Worm (Caenorhabditis elegans) whole organism, L4 larva: ENCODE results near the gene D1005.6.

Experiments used
- F10B5.3 ChIP-seq: sonication (generic microtip); optimal IDR thresholded peaks from 2 replicates; lab custom pipeline; 2016; ENCODE audit warnings: mild to moderate bottlenecking, missing genetic modification characterization, missing compliant biosample characterization
- F37D6.2 ChIP-seq: sonication (generic microtip); optimal IDR thresholded peaks from 2 replicates; lab custom pipeline; 2016; ENCODE audit warnings: mild to moderate bottlenecking, missing genetic modification characterization, missing compliant biosample characterization
- T20F7.1 ChIP-seq: fragments of 200-800 bp; sonication (Bioruptor generic); optimal IDR thresholded peaks from 2 replicates; lab custom pipeline; 2018; ENCODE audit warnings: mild to moderate bottlenecking, missing genetic modification characterization, missing compliant biosample characterization
- Y48G9A.11 ChIP-seq: fragments of 200-800 bp; sonication (Bioruptor generic); IDR thresholded peaks from 2 replicates; pipeline ENCODE4 v1.3.6; 2022; ENCODE audit warnings: missing genetic modification reagents, missing genetic modification characterization, missing compliant biosample characterization
- Y5F2A.4 ChIP-seq: fragments of 200-800 bp; sonication (Bioruptor generic); optimal IDR thresholded peaks from 2 replicates; lab custom pipeline; 2018; ENCODE audit warnings: mild to moderate bottlenecking, missing genetic modification characterization, missing compliant biosample characterization
- ZK337.2 ChIP-seq: fragments of 200-800 bp; sonication (Bioruptor generic); IDR thresholded peaks from 2 replicates; pipeline ENCODE4 v1.3.6; 2022; ENCODE audit warnings: missing genetic modification reagents, missing genetic modification characterization, missing compliant biosample characterization
- ZK546.5 ChIP-seq, 2 experiments: sonication (generic microtip); optimal IDR thresholded peaks; 2 replicates each; lab custom pipeline; 2017; ENCODE audit warnings: missing biosample characterization in 2 of 2, missing genetic modification characterization in 2 of 2
- aha-1 ChIP-seq: fragments of 150-350 bp; peaks from one replicate; lab custom pipeline; 2014; ENCODE audit warnings: missing biosample characterization, missing genetic modification characterization
- ama-1 ChIP-seq: fragments of 150-350 bp; optimal IDR thresholded peaks from 2 replicates; lab custom pipeline; 2014; ENCODE audit warnings: inconsistent platforms, mixed read lengths
- arid-1 ChIP-seq: fragments of 200-800 bp; sonication (Bioruptor generic); conservative IDR thresholded peaks from 2 replicates; pipeline ENCODE4 v1.3.6; 2022; ENCODE audit warnings: missing genetic modification reagents, missing genetic modification characterization, missing compliant biosample characterization
- ceh-28 ChIP-seq: fragments of 150-350 bp; optimal IDR thresholded peaks from 2 replicates; lab custom pipeline; 2014; ENCODE audit warnings: missing biosample characterization, missing genetic modification reagents, missing genetic modification characterization
- ceh-44 ChIP-seq: fragments of 200-800 bp; sonication (Bioruptor generic); IDR thresholded peaks from 2 replicates; pipeline ENCODE4 v1.3.6; 2022; ENCODE audit warnings: missing genetic modification reagents, missing genetic modification characterization, missing compliant biosample characterization
- ctbp-1 ChIP-seq: fragments of 200-800 bp; sonication (Bioruptor generic); IDR thresholded peaks from 2 replicates; pipeline ENCODE4 v1.3.6; 2022; ENCODE audit warnings: missing genetic modification reagents, missing genetic modification characterization, missing compliant biosample characterization
- daf-19 ChIP-seq: fragments of 200-800 bp; sonication (Bioruptor generic); conservative IDR thresholded peaks from 2 replicates; pipeline ENCODE4 v1.3.6; 2022; ENCODE audit warnings: missing genetic modification characterization, missing compliant biosample characterization
- daf-8 ChIP-seq: fragments of 200-800 bp; sonication (Bioruptor generic); IDR thresholded peaks from 2 replicates; pipeline ENCODE4 v1.3.6; 2022; ENCODE audit warnings: missing genetic modification characterization, missing compliant biosample characterization
- dmd-8 ChIP-seq: fragments of 200-800 bp; sonication (Bioruptor generic); IDR thresholded peaks from 2 replicates; pipeline ENCODE4 v1.3.6; 2022; ENCODE audit warnings: missing genetic modification characterization, missing compliant biosample characterization
- dmd-9 ChIP-seq: fragments of 200-800 bp; sonication (Bioruptor generic); IDR thresholded peaks from 2 replicates; pipeline ENCODE4 v1.3.6; 2022; ENCODE audit warnings: missing genetic modification reagents, missing genetic modification characterization, missing compliant biosample characterization
- dpl-1 ChIP-seq: fragments of 150-350 bp; optimal IDR thresholded peaks from 2 replicates; lab custom pipeline; 2014; ENCODE audit warnings: missing biosample characterization, missing genetic modification reagents, missing genetic modification characterization
- duxl-1 ChIP-seq: sonication (generic microtip); optimal IDR thresholded peaks from 2 replicates; lab custom pipeline; 2016; ENCODE audit warnings: mild to moderate bottlenecking, missing genetic modification characterization, moderate library complexity, missing compliant biosample characterization; ENCODE audit not compliant: poor library complexity
- dve-1 ChIP-seq: sonication (generic microtip); optimal IDR thresholded peaks from 2 replicates; lab custom pipeline; 2017; ENCODE audit warnings: antibody characterized with exemption, mild to moderate bottlenecking, missing genetic modification characterization, missing compliant biosample characterization; ENCODE audit not compliant: insufficient read depth
- egl-27 ChIP-seq: sonication (generic microtip); optimal IDR thresholded peaks from 3 replicates; lab custom pipeline; 2017; ENCODE audit warnings: missing biosample characterization, missing genetic modification reagents, missing genetic modification characterization
- fos-1 ChIP-seq: fragments of 150-350 bp; optimal IDR thresholded peaks from 2 replicates; lab custom pipeline; 2014; ENCODE audit warnings: missing biosample characterization, missing genetic modification characterization
- gei-8 ChIP-seq: fragments of 200-800 bp; sonication (Bioruptor generic); optimal IDR thresholded peaks from 2 replicates; lab custom pipeline; 2018; ENCODE audit warnings: mild to moderate bottlenecking, missing genetic modification characterization, missing compliant biosample characterization
- hlh-30 ChIP-seq: sonication (generic microtip); optimal IDR thresholded peaks from 2 replicates; lab custom pipeline; 2017; ENCODE audit warnings: antibody characterized with exemption, mild to moderate bottlenecking, missing genetic modification characterization, missing compliant biosample characterization; ENCODE audit not compliant: insufficient read depth
- hmg-1.1 ChIP-seq: fragments of 200-800 bp; sonication (Bioruptor generic); IDR thresholded peaks from 2 replicates; pipeline ENCODE4 v1.3.6; 2022; ENCODE audit warnings: missing genetic modification reagents, missing genetic modification characterization, missing compliant biosample characterization
- lin-1 ChIP-seq: fragments of 200-800 bp; sonication (Bioruptor generic); IDR thresholded peaks from 2 replicates; pipeline ENCODE4 v1.3.6; 2022; ENCODE audit warnings: missing genetic modification reagents, missing genetic modification characterization, missing compliant biosample characterization
- lin-13 ChIP-seq: fragments of 150-350 bp; optimal IDR thresholded peaks from 2 replicates; lab custom pipeline; 2014; ENCODE audit warnings: missing biosample characterization, missing genetic modification reagents, missing genetic modification characterization
- lin-15B ChIP-seq: fragments of 150-350 bp; sonication (generic microtip); optimal IDR thresholded peaks from 3 replicates; lab custom pipeline; 2014; ENCODE audit warnings: missing biosample characterization, missing genetic modification characterization
- lin-39 ChIP-seq: fragments of 150-350 bp; optimal IDR thresholded peaks from 2 replicates; lab custom pipeline; 2014; ENCODE audit warnings: missing biosample characterization, missing genetic modification reagents, missing genetic modification characterization
- mdl-1 ChIP-seq, 2 experiments: fragments of 150-350 bp in 1 of 2; sonication (generic microtip) in 1 of 2; optimal IDR thresholded peaks; 2 replicates each; lab custom pipeline; 2014 to 2017; ENCODE audit warnings: missing biosample characterization in 2 of 2, missing genetic modification characterization in 2 of 2
- mxl-3 ChIP-seq: fragments of 200-800 bp; sonication (Bioruptor generic); optimal IDR thresholded peaks from 2 replicates; lab custom pipeline; 2018; ENCODE audit warnings: mild to moderate bottlenecking, missing genetic modification characterization, missing compliant biosample characterization
- nhr-10 ChIP-seq: fragments of 150-350 bp; optimal IDR thresholded peaks from 2 replicates; lab custom pipeline; 2014; ENCODE audit warnings: missing biosample characterization, missing genetic modification characterization
- nhr-11 ChIP-seq: fragments of 150-350 bp; optimal IDR thresholded peaks from 2 replicates; lab custom pipeline; 2014; ENCODE audit warnings: missing biosample characterization, missing genetic modification characterization
- nhr-111 ChIP-seq: fragments of 200-800 bp; sonication (Bioruptor generic); optimal IDR thresholded peaks from 2 replicates; lab custom pipeline; 2018; ENCODE audit warnings: mild to moderate bottlenecking, missing genetic modification characterization, missing compliant biosample characterization
- nhr-25 ChIP-seq: sonication (generic microtip); optimal IDR thresholded peaks from 2 replicates; lab custom pipeline; 2017; ENCODE audit warnings: missing genetic modification characterization, mild to moderate bottlenecking, missing compliant biosample characterization, antibody characterized with exemption, moderate library complexity, borderline replicate concordance; ENCODE audit not compliant: insufficient read depth
- nhr-42 ChIP-seq: fragments of 200-800 bp; sonication (Bioruptor generic); IDR thresholded peaks from 2 replicates; pipeline ENCODE4 v1.3.6; 2022; ENCODE audit warnings: missing genetic modification characterization, missing compliant biosample characterization
- nhr-6 ChIP-seq: fragments of 150-350 bp; optimal IDR thresholded peaks from 2 replicates; lab custom pipeline; 2014; ENCODE audit warnings: missing biosample characterization, missing genetic modification characterization
- pqm-1 ChIP-seq: sonication (generic microtip); optimal IDR thresholded peaks from 2 replicates; lab custom pipeline; 2017; ENCODE audit warnings: missing biosample characterization, missing genetic modification characterization
- rbr-2 ChIP-seq: sonication (generic microtip); optimal IDR thresholded peaks from 2 replicates; lab custom pipeline; 2016; ENCODE audit warnings: missing genotype, missing genetic modification characterization, missing compliant biosample characterization
- sdz-12 ChIP-seq: fragments of 200-800 bp; sonication (Bioruptor generic); optimal IDR thresholded peaks from 2 replicates; lab custom pipeline; 2018; ENCODE audit warnings: mild to moderate bottlenecking, missing genetic modification characterization, missing compliant biosample characterization
- snpc-4 ChIP-seq: fragments of 150-350 bp; optimal IDR thresholded peaks from 2 replicates; lab custom pipeline; 2014; ENCODE audit warnings: missing biosample characterization, missing genetic modification characterization
- spr-1 ChIP-seq: sonication (generic microtip); optimal IDR thresholded peaks from 2 replicates; lab custom pipeline; 2016; ENCODE audit warnings: mild to moderate bottlenecking, missing genetic modification characterization, missing compliant biosample characterization
- spr-3 ChIP-seq: fragments of 200-800 bp; sonication (Bioruptor generic); optimal IDR thresholded peaks from 2 replicates; lab custom pipeline; 2018; ENCODE audit warnings: mild to moderate bottlenecking, missing genetic modification characterization, missing compliant biosample characterization
- unc-62 ChIP-seq, 3 experiments: fragments of 150-350 bp in 1 of 3; sonication (generic microtip); optimal IDR thresholded peaks in 2 of 3; peaks in 1 of 3; 1 replicate in 1 of 3; 2 replicates in 2 of 3; lab custom pipeline; 2014 to 2017; ENCODE audit warnings: missing biosample characterization in 3 of 3, missing genetic modification characterization in 3 of 3, missing genetic modification reagents in 3 of 3, missing genotype in 1 of 3
- zip-11 ChIP-seq: fragments of 200-800 bp; sonication (Bioruptor generic); IDR thresholded peaks from 2 replicates; pipeline ENCODE4 v1.3.6; 2022; ENCODE audit warnings: missing genetic modification characterization, missing compliant biosample characterization
- ztf-11 ChIP-seq: fragments of 150-350 bp; optimal IDR thresholded peaks from 2 replicates; lab custom pipeline; 2014; ENCODE audit warnings: missing biosample characterization, missing genetic modification characterization
- ztf-7 ChIP-seq: fragments of 150-350 bp; optimal IDR thresholded peaks from 2 replicates; lab custom pipeline; 2014; ENCODE audit warnings: missing biosample characterization, missing genetic modification characterization

The D1005.6 gene

DNA sequence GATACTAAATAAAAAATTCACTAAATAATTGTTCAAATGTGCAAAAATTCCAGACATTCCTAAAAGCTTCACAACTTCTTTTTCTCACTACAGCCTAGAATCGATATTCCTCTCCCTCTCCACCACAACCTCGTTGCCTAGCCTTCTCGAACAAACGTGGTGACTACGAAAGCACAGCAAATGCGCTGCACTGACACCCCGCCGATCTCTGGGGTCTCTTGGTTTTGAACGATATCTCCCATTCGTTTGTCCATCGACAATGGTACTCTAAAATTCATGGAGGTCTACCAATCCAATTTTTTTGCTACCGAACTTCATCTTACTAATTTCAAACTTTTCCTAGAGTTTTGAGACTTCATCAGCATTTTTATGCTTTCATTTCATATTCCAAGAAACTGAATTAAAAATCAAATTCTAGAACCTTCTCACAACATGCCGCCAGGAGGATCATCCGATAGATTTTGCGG lies 14.2 kb downstream of the D1005.6 start, which contains the start of gene W05H7.1 (continued):
- TF ChIP-seq hlh-30 (tag; lab: Kevin White, UChicago) = peak; percentile 57
- no peak for TF ChIP-seq nhr-10
- TF ChIP-seq lin-1 (GFP tag; lab: Robert Waterston, UW) = no peak
- TF ChIP-seq ZK546.5 (tag; optimal IDR thresholded peaks at IDR 0.05; lab: Kevin White, UChicago) = no peak
- no peak for TF ChIP-seq dpl-1
- TF ChIP-seq aha-1 (tag; lab: Kevin White, UChicago) = peak; percentile 94
- peak; percentile 54 for TF ChIP-seq nhr-6 (tag; lab: Kevin White, UChicago)
- TF ChIP-seq hmg-1.1 (GFP tag; lab: Robert Waterston, UW) = peak; percentile 61
- no peak for TF ChIP-seq arid-1 (GFP tag; lab: Robert Waterston, UW)
- TF ChIP-seq nhr-42 (GFP tag; lab: Robert Waterston, UW) = no peak
- TF ChIP-seq lin-15B (tag; lab: Kevin White, UChicago) = no peak
- TF ChIP-seq spr-3 (GFP tag; lab: Kevin White, UChicago) = no peak
- TF ChIP-seq daf-8 (GFP tag; lab: Robert Waterston, UW) = no peak
- TF ChIP-seq F10B5.3 (tag; lab: Kevin White, UChicago) = no peak
- TF ChIP-seq daf-19 (GFP tag; lab: Robert Waterston, UW) = no peak
- TF ChIP-seq mxl-3 = peak; percentile 56
- TF ChIP-seq duxl-1 (tag; lab: Kevin White, UChicago) = no peak
- TF ChIP-seq dve-1 (tag; lab: Kevin White, UChicago) = peak; percentile 59
- TF ChIP-seq gei-8 (GFP tag; lab: Kevin White, UChicago) = no peak
- no peak for TF ChIP-seq pqm-1 (tag; lab: Kevin White, UChicago)
- no peak for TF ChIP-seq ceh-28 (tag; lab: Kevin White, UChicago)
- TF ChIP-seq spr-1 = no peak
- TF ChIP-seq unc-62 (GFP tag; optimal IDR thresholded peaks at IDR 0.05 in 1 of 2; lab: Kevin White, UChicago) = peak in 1 of 2 experiments; percentile 98
- no peak for TF ChIP-seq unc-62 (tag; optimal IDR thresholded peaks at IDR 0.05; lab: Kevin White, UChicago)
- TF ChIP-seq ZK337.2 (GFP tag; lab: Robert Waterston, UW) = no peak
- TF ChIP-seq mdl-1 (tag; optimal IDR thresholded peaks at IDR 0.05; lab: Kevin White, UChicago) = peak in 1 of 2 experiments; percentile 18
- TF ChIP-seq zip-11 = no peak
- TF ChIP-seq dmd-9 (GFP tag; lab: Robert Waterston, UW) = no peak
- no peak for TF ChIP-seq ceh-44

DNA sequence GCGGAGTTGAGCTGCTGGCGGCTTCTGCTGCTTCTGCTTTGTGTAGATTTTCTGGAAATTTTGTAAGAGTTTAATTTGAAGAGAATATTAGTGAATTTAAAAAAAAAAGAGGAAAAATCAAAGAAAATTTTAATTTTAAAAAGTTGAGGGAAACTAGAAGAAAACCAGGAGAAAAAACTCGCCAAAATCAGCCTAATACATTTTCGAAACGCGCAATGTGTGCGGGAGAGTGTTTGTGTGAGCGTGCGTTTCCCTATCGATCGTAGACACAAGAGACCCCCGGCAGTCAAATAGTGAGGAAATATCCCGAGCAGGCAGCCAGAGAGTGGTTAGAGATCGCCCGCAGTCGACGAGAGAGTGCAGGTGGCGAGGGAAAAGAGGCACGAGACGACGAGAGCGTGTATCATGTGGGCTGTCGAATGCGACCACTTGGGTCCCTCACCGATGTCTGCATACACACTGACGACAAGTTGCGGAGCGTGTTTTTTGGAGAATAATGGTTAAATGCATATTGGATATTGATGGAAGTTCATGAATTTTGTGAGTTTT lies 17.9 kb downstream of the D1005.6 start, which contains the start of gene zfp-3:
TSS of gene zfp-3 (minus strand) at position 51 of the 549 bp plus-strand sequence.
- no peak for TF ChIP-seq sdz-12 (GFP tag; lab: Kevin White, UChicago)
- TF ChIP-seq ceh-44 = no peak
- TF ChIP-seq rbr-2 = peak; percentile 95
- TF ChIP-seq ztf-7 (tag; lab: Kevin White, UChicago) = peak; percentile 83
- peak; percentile 7 for TF ChIP-seq ama-1 (lab: Kevin White, UChicago)
- TF ChIP-seq dmd-9 (GFP tag; lab: Robert Waterston, UW) = peak; percentile 77
- peak; percentile 81 for TF ChIP-seq lin-1 (GFP tag; lab: Robert Waterston, UW)
- peak; percentile 95 to 97 for TF ChIP-seq mdl-1 (tag; optimal IDR thresholded peaks at IDR 0.05; lab: Kevin White, UChicago)
- TF ChIP-seq pqm-1 (tag; lab: Kevin White, UChicago) = no peak
- peak; percentile 41 for TF ChIP-seq Y5F2A.4 (GFP tag; lab: Kevin White, UChicago)
- TF ChIP-seq snpc-4 (tag; lab: Kevin White, UChicago) = no peak
- TF ChIP-seq T20F7.1 (GFP tag; lab: Kevin White, UChicago) = no peak
- TF ChIP-seq ctbp-1 (GFP tag; lab: Robert Waterston, UW) = peak; percentile 95
- TF ChIP-seq Y48G9A.11 = no peak
- peak; percentile 87 for TF ChIP-seq nhr-25 (tag; lab: Kevin White, UChicago)
- peak in 1 of 2 experiments; percentile 99 for TF ChIP-seq unc-62 (GFP tag; optimal IDR thresholded peaks at IDR 0.05 in 1 of 2; lab: Kevin White, UChicago)
- no peak for TF ChIP-seq unc-62 (tag; optimal IDR thresholded peaks at IDR 0.05; lab: Kevin White, UChicago)
- TF ChIP-seq egl-27 (tag; lab: Kevin White, UChicago) = no peak
- TF ChIP-seq lin-39 = no peak
- no peak for TF ChIP-seq nhr-111 (GFP tag; lab: Kevin White, UChicago)
- peak in 1 of 2 experiments; percentile 59 for TF ChIP-seq ZK546.5 (tag; optimal IDR thresholded peaks at IDR 0.05; lab: Kevin White, UChicago)
- TF ChIP-seq dmd-8 (GFP tag; lab: Robert Waterston, UW) = 0 out of 2 replicates have a peak, but pooled peaks have one; percentile 17
- peak; percentile 94 for TF ChIP-seq nhr-11 (tag; lab: Kevin White, UChicago)
- peak; percentile 25 for TF ChIP-seq fos-1 (tag; lab: Kevin White, UChicago)
- TF ChIP-seq nhr-42 (GFP tag; lab: Robert Waterston, UW) = peak; percentile 87; the same call in 1 of the 2 replicates
- TF ChIP-seq ztf-11 (tag; lab: Kevin White, UChicago) = no peak
- TF ChIP-seq lin-13 (GFP tag; lab: Kevin White, UChicago) = peak; percentile 67
- 0 out of 2 replicates have a peak, but pooled peaks have one; percentile 47 for TF ChIP-seq ZK337.2 (GFP tag; lab: Robert Waterston, UW)
- peak; percentile 99 for TF ChIP-seq hlh-30 (tag; lab: Kevin White, UChicago)
- TF ChIP-seq F37D6.2 (tag; lab: Kevin White, UChicago) = peak; percentile 85
- TF ChIP-seq gei-8 (GFP tag; lab: Kevin White, UChicago) = peak; percentile 39
